Worm (Caenorhabditis elegans) whole organism, L4/young adult: ENCODE results near the gene str-12.

Experiments used
- W03F9.2 ChIP-seq: fragments of 150-350 bp; optimal IDR thresholded peaks from 2 replicates; lab custom pipeline; 2014; ENCODE audit warnings: missing biosample characterization, missing genetic modification characterization
- dao-5 ChIP-seq: sonication (generic microtip); optimal IDR thresholded peaks from 2 replicates; lab custom pipeline; 2016; ENCODE audit warnings: missing genotype, missing genetic modification characterization, moderate library complexity, missing compliant biosample characterization
- him-1 ChIP-seq: sonication (generic microtip); optimal IDR thresholded peaks from 2 replicates; lab custom pipeline; 2016; ENCODE audit warnings: missing genotype, missing genetic modification reagents, missing genetic modification characterization, missing compliant biosample characterization

DNA sequence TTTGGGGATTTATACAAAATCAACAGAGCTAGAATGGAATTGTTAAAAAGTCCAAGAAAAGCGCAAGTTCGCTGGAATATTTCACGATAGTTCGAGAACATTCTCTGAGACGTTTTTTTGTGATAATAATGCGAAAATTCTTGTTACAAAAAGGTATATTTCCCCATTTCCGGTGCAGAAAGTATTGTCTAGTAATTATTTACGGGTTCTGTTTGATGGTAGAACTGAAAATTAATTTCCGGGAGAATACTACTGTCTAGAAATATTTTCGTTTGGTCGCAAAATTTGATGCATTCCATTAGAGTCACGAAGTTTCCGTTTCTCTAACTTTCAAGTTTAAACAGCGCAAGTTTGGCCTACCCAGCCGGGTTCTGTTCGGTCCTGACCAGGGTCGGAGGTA lies 18.9 kb downstream of the str-12 start, which contains the start of gene str-248:
- TF ChIP-seq W03F9.2 (tag; lab: Kevin White, UChicago) = no peak
- TF ChIP-seq him-1 = no peak
- no peak for TF ChIP-seq dao-5 (tag; lab: Kevin White, UChicago)
